Fruit fly (Drosophila melanogaster): ENCODE measurements around the gene CG42446.

Gene CG42446

DNA sequence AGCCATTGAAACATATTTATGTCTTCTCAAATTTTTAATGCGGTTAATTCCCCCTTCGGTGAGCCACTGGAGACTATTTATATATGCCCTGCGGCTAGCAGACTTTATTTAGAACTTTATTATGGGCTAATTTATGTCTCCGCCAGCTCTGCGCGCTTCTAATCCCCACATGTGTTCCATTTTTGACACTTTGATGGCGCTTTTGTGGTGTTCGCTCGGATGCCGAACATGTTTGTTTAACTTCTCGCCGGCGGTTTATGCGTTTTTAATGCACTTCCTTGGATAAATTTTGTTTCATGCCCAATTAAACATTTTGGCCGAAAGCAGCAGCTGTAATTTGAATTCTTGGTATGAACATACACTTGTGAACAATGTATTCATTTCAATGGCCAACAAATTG, 30.1 kb downstream of the CG42446 start:
- TF ChIP-seq twi (tag; optimal IDR thresholded peaks at IDR 0.05) (peak; percentile 71), amos (GFP tag; IDR thresholded peaks at IDR 0.05; ENCODE audit: partially characterized antibody) (no peak), CG14441 (GFP tag; IDR thresholded peaks at IDR 0.05) (no peak), gcm (GFP tag; optimal IDR thresholded peaks at IDR 0.05) (no peak), Doc3 (GFP tag; IDR thresholded peaks at IDR 0.05; ENCODE audit: partially characterized antibody) (no peak), btn (GFP tag; optimal IDR thresholded peaks at IDR 0.05) (no peak), kah (GFP tag; optimal IDR thresholded peaks at IDR 0.05) (no peak), CG15696 (tag; optimal IDR thresholded peaks at IDR 0.05) (no peak), run (tag; optimal IDR thresholded peaks at IDR 0.05) (peak; percentile 50), sd (tag; optimal IDR thresholded peaks at IDR 0.05) (peak; percentile 50), Taf1 (GFP tag; IDR thresholded peaks at IDR 0.05) (no peak), CG31365 (tag; optimal IDR thresholded peaks at IDR 0.05) (no peak), Med (GFP tag) (no peak), Ssrp (tag; optimal IDR thresholded peaks at IDR 0.05) (no peak), Awh (GFP tag; IDR thresholded peaks at IDR 0.05) (no peak), CG15269 (tag; optimal IDR thresholded peaks at IDR 0.05) (no peak), dmrt11E (tag; optimal IDR thresholded peaks at IDR 0.05) (no peak), so (GFP tag; IDR thresholded peaks at IDR 0.05) (no peak), CG10979 (tag; optimal IDR thresholded peaks at IDR 0.05) (peak; percentile 13), ci (GFP tag; IDR thresholded peaks at IDR 0.05) (0 out of 3 replicates have a peak, but pooled peaks have one; percentile 16), Dip3 (GFP tag; optimal IDR thresholded peaks at IDR 0.05) (no peak), ind (GFP tag; optimal IDR thresholded peaks at IDR 0.05) (no peak), CG8089 (GFP tag; optimal IDR thresholded peaks at IDR 0.05) (no peak), CG10959 (GFP tag; IDR thresholded peaks at IDR 0.05) (no peak), CG17802 (tag; optimal IDR thresholded peaks at IDR 0.05) (no peak), CTCF (GFP tag; optimal IDR thresholded peaks at IDR 0.05) (peak; percentile 64), Dfd (GFP tag; optimal IDR thresholded peaks at IDR 0.05) (no peak)

DNA sequence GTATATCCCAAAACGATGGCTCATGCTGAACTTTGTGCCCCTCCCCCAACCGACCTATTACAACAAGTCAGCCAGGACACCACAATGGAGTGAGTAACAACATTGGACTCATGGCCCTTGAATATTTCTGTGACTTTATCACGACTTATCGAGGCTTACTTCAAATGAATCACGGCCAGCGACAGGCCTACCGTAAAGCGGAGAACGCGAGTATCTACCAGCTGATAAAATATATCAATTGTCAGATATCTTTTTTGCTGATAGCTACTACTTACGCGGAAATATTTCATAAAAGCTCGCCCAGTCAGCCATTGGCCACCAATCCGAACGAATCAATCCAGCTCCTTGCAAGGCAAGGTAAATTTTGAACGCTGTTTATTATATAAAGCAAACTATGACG, 32.4 kb downstream of the CG42446 start, which contains the start of gene CG17930:
TSS of gene CG17930 (plus strand) at position 301 of the 400 bp plus-strand sequence.
- peak; percentile 8 for TF ChIP-seq CG3995 (GFP tag; optimal IDR thresholded peaks at IDR 0.05)
- TF ChIP-seq ems (GFP tag; optimal IDR thresholded peaks at IDR 0.05), result no peak
- TF ChIP-seq lab (GFP tag; optimal IDR thresholded peaks at IDR 0.05), result peak; percentile 69

DNA sequence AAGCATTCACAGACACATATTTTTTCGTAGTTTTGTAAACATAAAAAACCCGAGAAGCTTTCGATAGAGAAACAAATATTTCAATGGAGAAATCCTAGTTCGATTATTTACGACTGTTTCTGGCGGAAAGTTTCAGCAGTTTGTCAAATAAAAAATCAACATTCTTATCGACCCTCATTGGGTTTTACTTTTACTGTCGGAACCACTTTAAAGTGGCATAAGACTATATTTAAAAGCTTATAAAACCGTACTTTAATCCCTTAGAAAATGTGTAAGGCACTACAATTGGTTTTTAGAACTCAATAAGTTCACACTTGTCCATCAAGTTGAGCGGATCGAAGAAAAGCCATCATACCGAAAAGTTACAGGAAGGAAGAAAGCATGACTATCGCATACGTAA, 34.7 kb downstream of the CG42446 start, which contains the start of gene CG17929:
TSS of gene CG17929 (plus strand) at position 301 of the 400 bp plus-strand sequence.
- TF ChIP-seq CG2120 (GFP tag; optimal IDR thresholded peaks at IDR 0.05) (no peak), C15 (GFP tag; IDR thresholded peaks at IDR 0.05) (no peak), CG17612 (GFP tag; IDR thresholded peaks at IDR 0.05) (no peak), nmo (GFP tag; optimal IDR thresholded peaks at IDR 0.05) (no peak), CG7928 (GFP tag; optimal IDR thresholded peaks at IDR 0.05) (no peak), CG7357 (GFP tag; IDR thresholded peaks at IDR 0.05) (no peak), sob (GFP tag; IDR thresholded peaks at IDR 0.05) (no peak), CG1647 (GFP tag; optimal IDR thresholded peaks at IDR 0.05) (no peak), ash1 (GFP tag; optimal IDR thresholded peaks at IDR 0.05) (no peak), CG9797 (GFP tag; optimal IDR thresholded peaks at IDR 0.05) (no peak), dati (GFP tag; IDR thresholded peaks at IDR 0.05) (no peak), chif (GFP tag; optimal IDR thresholded peaks at IDR 0.05) (no peak), CG2712 (tag; optimal IDR thresholded peaks at IDR 0.05) (no peak), CG3838 (GFP tag; optimal IDR thresholded peaks at IDR 0.05) (no peak), croc (GFP tag; conservative IDR thresholded peaks at IDR 0.05) (no peak), gcm2 (GFP tag; optimal IDR thresholded peaks at IDR 0.05) (no peak), Eip74EF (GFP tag; optimal IDR thresholded peaks at IDR 0.05) (no peak)
